Worm (Caenorhabditis elegans) whole organism, L1 larva: ENCODE results near the gene spig-1.

ENCODE experiments used
- ceh-82 ChIP-seq, 3 experiments: fragments of 150-350 bp in 1 of 3; sonication (generic microtip) in 2 of 3; optimal IDR thresholded peaks; 2 replicates each; lab custom pipeline; 2014 to 2017; ENCODE audit warnings: missing biosample characterization in 3 of 3, missing genetic modification characterization in 3 of 3
- ceh-88 ChIP-seq: fragments of 200-800 bp; sonication (Bioruptor generic); IDR thresholded peaks from 2 replicates; pipeline ENCODE4 v1.3.6; 2022; ENCODE audit warnings: missing genetic modification characterization, missing compliant biosample characterization
- efl-1 ChIP-seq, 4 experiments: fragments of 150-350 bp; optimal IDR thresholded peaks in 3 of 4; peaks in 1 of 4; 1 replicate in 1 of 4; 2 replicates in 3 of 4; lab custom pipeline; 2014; ENCODE audit warnings: missing biosample characterization in 2 of 4, missing genetic modification characterization in 2 of 4, missing genetic modification reagents in 2 of 4
- egl-13 ChIP-seq: sonication (generic microtip); optimal IDR thresholded peaks from 2 replicates; lab custom pipeline; 2016; ENCODE audit warnings: missing genotype, missing genetic modification reagents, missing genetic modification characterization, missing compliant biosample characterization
- egl-27 ChIP-seq, 2 experiments: fragments of 150-350 bp in 1 of 2; sonication (generic microtip); optimal IDR thresholded peaks; 3 replicates each; lab custom pipeline; 2017 to 2018; ENCODE audit warnings: missing biosample characterization in 2 of 2, missing genetic modification characterization in 2 of 2, missing genetic modification reagents in 2 of 2
- elt-2 ChIP-seq: sonication (generic microtip); optimal IDR thresholded peaks from 2 replicates; lab custom pipeline; 2016; ENCODE audit warnings: missing genetic modification characterization, mild to moderate bottlenecking, inconsistent platforms, missing compliant biosample characterization, missing genetic modification reagents
- lin-15B ChIP-seq: fragments of 150-350 bp; sonication (generic microtip); optimal IDR thresholded peaks from 3 replicates; lab custom pipeline; 2014; ENCODE audit warnings: missing biosample characterization, missing genetic modification characterization
- lin-35 ChIP-seq, 2 experiments: fragments of 150-350 bp; optimal IDR thresholded peaks; 2 replicates each; lab custom pipeline; 2014; ENCODE audit warnings: missing biosample characterization in 2 of 2, missing genetic modification characterization in 2 of 2, missing genetic modification reagents in 2 of 2
- mab-9 ChIP-seq: fragments of 200-800 bp; sonication (Bioruptor generic); IDR thresholded peaks from 2 replicates; pipeline ENCODE4 v1.3.6; 2022; ENCODE audit warnings: missing genetic modification reagents, missing genetic modification characterization, missing compliant biosample characterization
- nhr-76 ChIP-seq: sonication (generic microtip); optimal IDR thresholded peaks from 2 replicates; lab custom pipeline; 2017; ENCODE audit warnings: missing biosample characterization, missing genetic modification characterization
- unc-62 ChIP-seq: fragments of 150-350 bp; optimal IDR thresholded peaks from 2 replicates; lab custom pipeline; 2014; ENCODE audit warnings: missing biosample characterization, missing genetic modification reagents, missing genetic modification characterization
- ztf-11 ChIP-seq, 2 experiments: sonication (generic microtip); optimal IDR thresholded peaks; 2 replicates each; lab custom pipeline; 2016 to 2017; ENCODE audit warnings: missing genetic modification characterization in 2 of 2, missing biosample characterization in 1 of 2, missing compliant biosample characterization in 1 of 2

ce11 chrV:7085518-7086104 is 34.1 kb downstream of the spig-1 start, which contains the start of gene VC5.2:
- TF ChIP-seq ceh-88 (GFP tag; lab: Robert Waterston, UW) (no peak), lin-15B (tag; lab: Kevin White, UChicago) (no peak), elt-2 (tag; lab: Kevin White, UChicago) (no peak), egl-27 (tag; optimal IDR thresholded peaks at IDR 0.05; lab: Kevin White, UChicago) (no peak), ceh-82 (tag; optimal IDR thresholded peaks at IDR 0.05; lab: Kevin White, UChicago) (no peak), mab-9 (GFP tag; lab: Robert Waterston, UW) (no peak), lin-35 (GFP tag; optimal IDR thresholded peaks at IDR 0.05; lab: Kevin White, UChicago) (no peak), nhr-76 (tag; lab: Kevin White, UChicago) (no peak), egl-13 (no peak), efl-1 (optimal IDR thresholded peaks at IDR 0.05; lab: Kevin White, UChicago) (no peak), efl-1 (GFP tag; optimal IDR thresholded peaks at IDR 0.05 in 1 of 2; lab: Kevin White, UChicago) (no peak), unc-62 (GFP tag; lab: Kevin White, UChicago) (no peak), ztf-11 (tag; optimal IDR thresholded peaks at IDR 0.05; lab: Kevin White, UChicago) (no peak)
